Fruit fly (Drosophila melanogaster) whole organism, embryonic: Measurements from ENCODE around the gene Tcs3.

Experiments used
- Abd-B ChIP-seq: fragments of 200-800 bp; sonication (Bioruptor generic); optimal IDR thresholded peaks from 2 replicates; lab custom pipeline; 2018; ENCODE audit warnings: missing biosample characterization, mild to moderate bottlenecking, missing genetic modification characterization, moderate library complexity
- CG10431 ChIP-seq: fragments of 200-800 bp; sonication (Bioruptor generic); optimal IDR thresholded peaks from 3 replicates; lab custom pipeline; 2018; ENCODE audit warnings: missing biosample characterization, mild to moderate bottlenecking, missing genetic modification characterization
- CG10543 ChIP-seq: fragments of 200-800 bp; sonication (Bioruptor generic); optimal IDR thresholded peaks from 3 replicates; lab custom pipeline; 2017; ENCODE audit warnings: missing biosample characterization, mild to moderate bottlenecking, missing genetic modification characterization, moderate library complexity
- CG11560 ChIP-seq: fragments of 200-800 bp; sonication (Bioruptor generic); IDR thresholded peaks from 3 replicates; pipeline ENCODE4 v1.3.6; 2022; ENCODE audit warnings: missing biosample characterization, missing genetic modification characterization
- CG12104 ChIP-seq: fragments of 200-800 bp; sonication (Bioruptor generic); optimal IDR thresholded peaks from 3 replicates; lab custom pipeline; 2016; ENCODE audit warnings: missing biosample characterization, missing genetic modification characterization
- CG1233 ChIP-seq: fragments of 200-800 bp; sonication (Bioruptor generic); optimal IDR thresholded peaks from 4 replicates; lab custom pipeline; 2018; ENCODE audit warnings: missing biosample characterization, mild to moderate bottlenecking, missing genetic modification characterization
- CG14014 ChIP-seq: fragments of 200-800 bp; sonication (Bioruptor generic); IDR thresholded peaks from 2 replicates; pipeline ENCODE4 v1.3.6; 2022; ENCODE audit warnings: missing biosample characterization, missing genetic modification characterization
- CG17328 ChIP-seq: fragments of 200-800 bp; sonication (Bioruptor generic); IDR thresholded peaks from 2 replicates; pipeline ENCODE4 v1.3.6; 2022; ENCODE audit warnings: missing biosample characterization, missing genetic modification characterization
- CG17829 ChIP-seq: fragments of 200-800 bp; optimal IDR thresholded peaks from 2 replicates; lab custom pipeline; 2019; ENCODE audit warnings: missing biosample characterization, mild to moderate bottlenecking, missing genetic modification characterization, moderate library complexity
- CG18011 ChIP-seq: fragments of 200-800 bp; sonication (Bioruptor generic); optimal IDR thresholded peaks from 2 replicates; lab custom pipeline; 2017; ENCODE audit warnings: missing biosample characterization, missing genetic modification characterization, mild to moderate bottlenecking, moderate library complexity, missing genotype
- CG32767 ChIP-seq: fragments of 200-800 bp; sonication (Bioruptor generic); IDR thresholded peaks from 2 replicates; pipeline ENCODE4 v1.3.6; 2022; ENCODE audit warnings: missing biosample characterization, missing genetic modification characterization
- CG3995 ChIP-seq: fragments of 200-800 bp; sonication (Bioruptor generic); optimal IDR thresholded peaks from 3 replicates; lab custom pipeline; 2016; ENCODE audit warnings: missing biosample characterization, missing genetic modification characterization
- CG4360 ChIP-seq: fragments of 200-800 bp; sonication (Bioruptor generic); IDR thresholded peaks from 2 replicates; pipeline ENCODE4 v1.3.6; 2022; ENCODE audit warnings: missing biosample characterization, missing genetic modification characterization
- CG4730 ChIP-seq: fragments of 200-800 bp; sonication (Bioruptor generic); IDR thresholded peaks from 2 replicates; pipeline ENCODE4 v1.3.6; 2022; ENCODE audit warnings: missing biosample characterization, missing genetic modification characterization
- CG6175 ChIP-seq: fragments of 200-800 bp; sonication (Bioruptor generic); IDR thresholded peaks from 3 replicates; pipeline ENCODE4 v1.3.6; 2022; ENCODE audit warnings: missing biosample characterization, missing genetic modification characterization
- CG8359 ChIP-seq: fragments of 200-800 bp; sonication (Bioruptor generic); optimal IDR thresholded peaks from 2 replicates; lab custom pipeline; 2017; ENCODE audit warnings: missing biosample characterization, mild to moderate bottlenecking, missing genetic modification characterization, borderline replicate concordance
- CHES-1-like ChIP-seq: fragments of 200-800 bp; sonication (Bioruptor generic); optimal IDR thresholded peaks from 2 replicates; lab custom pipeline; 2016; ENCODE audit warnings: missing biosample characterization, missing genetic modification characterization
- CkIIα-i1 ChIP-seq: fragments of 200-800 bp; sonication (Bioruptor generic); IDR thresholded peaks from 2 replicates; pipeline ENCODE4 v1.3.6; 2022; ENCODE audit warnings: missing biosample characterization, missing genetic modification characterization
- Doc2 ChIP-seq: fragments of 200-800 bp; sonication (Bioruptor generic); IDR thresholded peaks from 2 replicates; pipeline ENCODE4 v1.3.6; 2022; ENCODE audit warnings: missing biosample characterization, missing genetic modification characterization
- Dref ChIP-seq: fragments of 200-800 bp; sonication (Bioruptor generic); IDR thresholded peaks from 2 replicates; pipeline ENCODE4 v1.3.6; 2022; ENCODE audit warnings: missing biosample characterization, missing genetic modification characterization
- Drgx ChIP-seq: fragments of 200-800 bp; sonication (Bioruptor generic); IDR thresholded peaks from 2 replicates; pipeline ENCODE4 v1.3.6; 2022; ENCODE audit warnings: missing biosample characterization, missing genetic modification characterization
- H2.0 ChIP-seq: fragments of 200-800 bp; sonication (Bioruptor generic); IDR thresholded peaks from 2 replicates; pipeline ENCODE4 v1.3.6; 2022; ENCODE audit warnings: missing biosample characterization, missing genetic modification characterization
- HLH54F ChIP-seq: fragments of 200-800 bp; sonication (Bioruptor generic); optimal IDR thresholded peaks from 3 replicates; lab custom pipeline; 2016; ENCODE audit warnings: missing biosample characterization, missing genetic modification characterization
- Hmx ChIP-seq: fragments of 200-800 bp; sonication (Bioruptor generic); optimal IDR thresholded peaks from 2 replicates; lab custom pipeline; 2016; ENCODE audit warnings: missing biosample characterization, missing genetic modification characterization
- Lim3 ChIP-seq: fragments of 200-800 bp; sonication (Bioruptor generic); IDR thresholded peaks from 2 replicates; pipeline ENCODE4 v1.3.6; 2022; ENCODE audit warnings: missing biosample characterization, missing genetic modification characterization
- Max ChIP-seq: fragments of 200-800 bp; sonication (Bioruptor generic); optimal IDR thresholded peaks from 2 replicates; lab custom pipeline; 2016; ENCODE audit warnings: missing biosample characterization, mild to moderate bottlenecking, missing genetic modification characterization
- Med ChIP-seq: fragments of 200-800 bp; sonication (Bioruptor generic); peaks from one replicate; lab custom pipeline; 2016; ENCODE audit warnings: missing biosample characterization, missing genetic modification characterization, mild to moderate bottlenecking, inconsistent platforms, moderate library complexity
- Mrtf ChIP-seq: fragments of 200-800 bp; sonication (Bioruptor generic); IDR thresholded peaks from 3 replicates; pipeline ENCODE4 v1.3.6; 2022; ENCODE audit warnings: missing biosample characterization, missing genetic modification characterization
- Pdp1 ChIP-seq, 2 experiments: fragments of 200-800 bp; sonication (Bioruptor generic); optimal IDR thresholded peaks; 3 replicates each; lab custom pipeline; 2016; ENCODE audit warnings: missing biosample characterization in 2 of 2, missing genetic modification characterization in 2 of 2, mild to moderate bottlenecking in 1 of 2, moderate library complexity in 1 of 2
- Ravus ChIP-seq: fragments of 200-800 bp; sonication (Bioruptor generic); IDR thresholded peaks from 2 replicates; pipeline ENCODE4 v1.3.6; 2022; ENCODE audit warnings: missing biosample characterization, missing genetic modification characterization
- Sry-δ ChIP-seq: fragments of 200-800 bp; sonication (Bioruptor generic); optimal IDR thresholded peaks from 2 replicates; lab custom pipeline; 2016; ENCODE audit warnings: missing biosample characterization, missing genetic modification characterization
- Taf1 ChIP-seq: fragments of 200-800 bp; sonication (Bioruptor generic); IDR thresholded peaks from 2 replicates; pipeline ENCODE4 v1.3.6; 2022; ENCODE audit warnings: missing biosample characterization, missing genetic modification characterization
- amos ChIP-seq: fragments of 200-800 bp; sonication (Bioruptor generic); IDR thresholded peaks from 2 replicates; pipeline ENCODE4 v1.3.6; 2022; ENCODE audit warnings: missing biosample characterization, missing genetic modification characterization; ENCODE audit not compliant: partially characterized antibody
- bsh ChIP-seq, 2 experiments: fragments of 200-800 bp; sonication (Bioruptor generic); optimal IDR thresholded peaks; 2 replicates each; lab custom pipeline; 2017 to 2018; ENCODE audit warnings: mild to moderate bottlenecking in 2 of 2, missing biosample characterization in 2 of 2, missing genetic modification characterization in 2 of 2, moderate library complexity in 1 of 2
- cad ChIP-seq: fragments of >200 bp; optimal IDR thresholded peaks from 2 replicates; lab custom pipeline; 2017; ENCODE audit warnings: missing biosample characterization, missing genetic modification characterization
- corto ChIP-seq: fragments of 200-800 bp; sonication (Bioruptor generic); optimal IDR thresholded peaks from 2 replicates; lab custom pipeline; 2016; ENCODE audit warnings: missing biosample characterization, mild to moderate bottlenecking, missing genetic modification characterization, moderate library complexity
- dmrt99B ChIP-seq: fragments of 200-800 bp; sonication (Bioruptor generic); optimal IDR thresholded peaks from 2 replicates; lab custom pipeline; 2018; ENCODE audit warnings: missing biosample characterization, mild to moderate bottlenecking, missing genetic modification characterization, moderate library complexity
- fru ChIP-seq: fragments of >200 bp; optimal IDR thresholded peaks from 2 replicates; lab custom pipeline; 2017
- gcm2 ChIP-seq: fragments of 200-800 bp; sonication (Bioruptor generic); optimal IDR thresholded peaks from 2 replicates; lab custom pipeline; 2016; ENCODE audit warnings: missing biosample characterization, missing genetic modification characterization
- ind ChIP-seq: fragments of 200-800 bp; sonication (Bioruptor generic); optimal IDR thresholded peaks from 3 replicates; lab custom pipeline; 2016; ENCODE audit warnings: missing biosample characterization, missing genetic modification characterization
- kah ChIP-seq: fragments of 200-800 bp; sonication (Bioruptor generic); optimal IDR thresholded peaks from 2 replicates; lab custom pipeline; 2018; ENCODE audit warnings: missing biosample characterization, mild to moderate bottlenecking, missing genetic modification characterization
- mirr ChIP-seq: fragments of 200-800 bp; sonication (Bioruptor generic); optimal IDR thresholded peaks from 3 replicates; lab custom pipeline; 2018; ENCODE audit warnings: missing biosample characterization, mild to moderate bottlenecking, missing genetic modification characterization
- nom ChIP-seq: fragments of 200-800 bp; sonication (Bioruptor generic); optimal IDR thresholded peaks from 2 replicates; lab custom pipeline; 2017; ENCODE audit warnings: missing biosample characterization, missing genetic modification characterization, mild to moderate bottlenecking, moderate library complexity, missing genetic modification reagents
- pfk ChIP-seq: fragments of 200-800 bp; sonication (Bioruptor generic); optimal IDR thresholded peaks from 2 replicates; lab custom pipeline; 2018; ENCODE audit warnings: missing biosample characterization, mild to moderate bottlenecking, missing genetic modification characterization, moderate library complexity
- ranshi ChIP-seq: fragments of 200-800 bp; sonication (Bioruptor generic); IDR thresholded peaks from 2 replicates; pipeline ENCODE4 v1.3.6; 2022; ENCODE audit warnings: missing biosample characterization, missing genetic modification characterization
- ro ChIP-seq: fragments of 200-800 bp; sonication (Bioruptor generic); IDR thresholded peaks from 2 replicates; pipeline ENCODE4 v1.3.6; 2022; ENCODE audit warnings: missing biosample characterization, missing genetic modification characterization
- seq ChIP-seq: fragments of 200-800 bp; sonication (Bioruptor generic); IDR thresholded peaks from 2 replicates; pipeline ENCODE4 v1.3.6; 2022; ENCODE audit warnings: missing biosample characterization, missing genetic modification characterization
- sisA ChIP-seq: fragments of 200-800 bp; sonication (Bioruptor generic); IDR thresholded peaks from 2 replicates; pipeline ENCODE4 v1.3.6; 2022; ENCODE audit warnings: missing biosample characterization, missing genetic modification characterization
- sug ChIP-seq: fragments of 200-800 bp; optimal IDR thresholded peaks from 2 replicates; lab custom pipeline; 2019; ENCODE audit warnings: missing biosample characterization, mild to moderate bottlenecking, missing genetic modification characterization, moderate library complexity
- tap ChIP-seq: fragments of 200-800 bp; optimal IDR thresholded peaks from 3 replicates; lab custom pipeline; 2019; ENCODE audit warnings: missing biosample characterization, mild to moderate bottlenecking, missing genetic modification characterization, moderate library complexity
- vnd ChIP-seq: fragments of 200-800 bp; sonication (Bioruptor generic); IDR thresholded peaks from 3 replicates; pipeline ENCODE4 v1.3.6; 2022; ENCODE audit warnings: missing biosample characterization, missing genetic modification characterization; ENCODE audit not compliant: partially characterized antibody
- wor ChIP-seq: fragments of 200-800 bp; sonication (Bioruptor generic); IDR thresholded peaks from 2 replicates; pipeline ENCODE4 v1.3.6; 2022; ENCODE audit warnings: missing biosample characterization, missing genetic modification characterization

Gene Tcs3

DNA sequence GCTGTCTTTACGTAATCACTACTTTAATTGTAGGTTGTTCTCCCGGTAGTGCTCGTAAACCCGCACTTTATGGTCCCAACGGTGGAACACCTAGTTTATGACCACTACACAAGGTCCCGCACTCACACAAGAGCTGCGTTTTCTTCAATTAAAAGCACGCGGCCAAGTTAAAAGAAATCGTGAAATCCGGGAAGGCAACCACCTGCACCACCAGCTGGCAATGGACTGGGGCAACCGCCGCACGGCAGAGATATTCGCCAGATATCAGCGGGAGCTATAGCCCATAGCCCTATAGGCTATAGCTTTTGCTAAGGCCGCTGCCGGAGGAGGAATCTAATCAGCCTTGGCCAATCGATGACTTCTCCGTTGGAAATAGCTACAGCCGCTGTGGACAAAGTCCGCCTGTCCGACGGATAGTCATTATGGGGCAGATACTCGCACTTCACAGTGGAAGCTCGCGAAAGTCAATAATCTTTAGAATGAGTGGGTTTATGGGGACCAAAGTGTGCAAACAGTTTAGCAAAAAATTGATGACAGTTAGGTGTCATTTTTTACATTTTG is 32.4 kb downstream of the Tcs3 start (continued):
- TF ChIP-seq Med (peak; percentile 71), CG17829 (no peak), Dref (GFP tag; lab: Robert Waterston, UW) (peak; percentile 9; the same call in 1 of the 2 replicates), mirr (GFP tag; lab: Kevin White, UChicago) (peak; percentile 27), Pdp1 (GFP tag; optimal IDR thresholded peaks at IDR 0.05; lab: Kevin White, UChicago) (peak in 1 of 2 experiments; percentile 13), HLH54F (GFP tag; lab: Kevin White, UChicago) (no peak), CG1233 (no peak), nom (GFP tag; lab: Kevin White, UChicago) (peak; percentile 49), Mrtf (GFP tag; lab: Robert Waterston, UW) (no peak), Taf1 (GFP tag; lab: Robert Waterston, UW) (no peak), fru (lab: Kevin White, UChicago) (no peak), CG11560 (0 out of 3 replicates have a peak, but pooled peaks have one; percentile 25), Sry-δ (GFP tag; lab: Kevin White, UChicago) (no peak), sisA (GFP tag; lab: Robert Waterston, UW) (no peak), CG10431 (GFP tag; lab: Kevin White, UChicago) (no peak), CG4360 (GFP tag; lab: Robert Waterston, UW) (no peak), Drgx (GFP tag; lab: Robert Waterston, UW) (peak; percentile 44; the same call in 1 of the 2 replicates), H2.0 (GFP tag; lab: Robert Waterston, UW) (no peak), pfk (GFP tag; lab: Kevin White, UChicago) (no peak), CG10543 (GFP tag; lab: Kevin White, UChicago) (peak; percentile 11), CG32767 (GFP tag; lab: Robert Waterston, UW) (no peak), kah (GFP tag; lab: Kevin White, UChicago) (peak; percentile 40), CG4730 (GFP tag; lab: Robert Waterston, UW) (no peak), ro (GFP tag; lab: Robert Waterston, UW) (0 out of 2 replicates have a peak, but pooled peaks have one; percentile 11), Doc2 (no peak), tap (tag; lab: Kevin White, UChicago) (no peak), Ravus (no peak), cad (GFP tag; lab: Kevin White, UChicago) (no peak), wor (no peak), Hmx (no peak), CG18011 (GFP tag; lab: Kevin White, UChicago) (no peak), Abd-B (GFP tag; lab: Kevin White, UChicago) (no peak), CG3995 (GFP tag; lab: Kevin White, UChicago) (no peak), CG17328 (GFP tag; lab: Robert Waterston, UW) (no peak), sug (tag; lab: Kevin White, UChicago) (peak; percentile 66), CHES-1-like (GFP tag; lab: Kevin White, UChicago) (no peak), seq (GFP tag; lab: Robert Waterston, UW) (no peak), CG6175 (GFP tag; lab: Robert Waterston, UW) (no peak), amos (GFP tag; lab: Robert Waterston, UW) (no peak), CG8359 (GFP tag; lab: Kevin White, UChicago) (no peak), CkIIα-i1 (GFP tag; lab: Robert Waterston, UW) (no peak), vnd (no peak), gcm2 (GFP tag; lab: Kevin White, UChicago) (no peak), bsh (GFP tag; optimal IDR thresholded peaks at IDR 0.05; lab: Kevin White, UChicago) (no peak), Max (GFP tag; lab: Kevin White, UChicago) (no peak), ranshi (GFP tag; lab: Robert Waterston, UW) (no peak), dmrt99B (no peak), Lim3 (no peak), CG12104 (GFP tag; lab: Kevin White, UChicago) (no peak), CG14014 (0 out of 2 replicates have a peak, but pooled peaks have one; percentile 6), corto (GFP tag; lab: Kevin White, UChicago) (no peak), ind (GFP tag; lab: Kevin White, UChicago) (no peak)
